Fruit fly (Drosophila melanogaster) Kc167 (cell line): ENCODE measurements around the gene CG43401.

Source experiments
- h ChIP-seq: fragments of >200 bp; optimal IDR thresholded peaks from 3 replicates; lab custom pipeline; 2018; ENCODE audit warnings: missing external identifiers
- insv ChIP-seq: fragments of >200 bp; optimal IDR thresholded peaks from 3 replicates; lab custom pipeline; 2018; ENCODE audit warnings: missing external identifiers
- psq ChIP-seq: fragments of >200 bp; optimal IDR thresholded peaks from 2 replicates; lab custom pipeline; 2017; ENCODE audit warnings: missing external identifiers
- ttk ChIP-seq: sonication (Bioruptor generic); optimal IDR thresholded peaks from 2 replicates; lab custom pipeline; 2017; ENCODE audit warnings: missing external identifiers

DNA sequence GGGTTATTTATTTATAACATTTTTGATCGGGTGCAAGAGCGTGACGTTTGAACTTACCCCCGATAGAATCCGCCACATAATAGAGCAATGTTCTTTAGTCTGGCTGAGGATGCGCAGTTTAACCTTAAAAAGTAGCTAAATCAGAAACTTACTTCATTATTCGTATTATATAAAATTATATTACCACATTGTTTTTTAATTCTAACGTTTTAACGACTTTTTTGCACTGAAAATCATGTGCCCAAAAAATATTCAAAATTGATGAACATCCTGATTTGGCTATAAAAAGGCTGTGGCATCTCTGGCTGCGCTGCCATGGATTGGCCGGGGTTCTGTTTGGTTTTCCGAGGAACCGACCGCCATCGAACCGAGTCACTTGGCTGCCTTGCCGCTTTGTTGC, 41.7 kb downstream of the CG43401 start:
- TF ChIP-seq ttk (lab: Kevin White, UChicago) (no peak), h (lab: Kevin White, UChicago) (no peak), insv (no peak), psq (lab: Kevin White, UChicago) (no peak)
